Fruit fly (Drosophila melanogaster) whole organism, embryonic: Measurements from ENCODE around the gene TkR86C.

Experiments used
- CG11085 ChIP-seq: fragments of 200-800 bp; sonication (Bioruptor generic); IDR thresholded peaks from 2 replicates; pipeline ENCODE4 v1.3.6; 2022; ENCODE audit warnings: missing biosample characterization, missing genetic modification characterization
- CG12155 ChIP-seq: fragments of 200-800 bp; sonication (Bioruptor generic); optimal IDR thresholded peaks from 3 replicates; lab custom pipeline; 2016; ENCODE audit warnings: missing biosample characterization, missing genetic modification characterization
- CG12236 ChIP-seq: fragments of 200-800 bp; sonication (Bioruptor generic); optimal IDR thresholded peaks from 2 replicates; lab custom pipeline; 2016; ENCODE audit warnings: missing biosample characterization, missing genetic modification characterization
- CG1233 ChIP-seq: fragments of 200-800 bp; sonication (Bioruptor generic); optimal IDR thresholded peaks from 4 replicates; lab custom pipeline; 2018; ENCODE audit warnings: missing biosample characterization, mild to moderate bottlenecking, missing genetic modification characterization
- CG14710 ChIP-seq: fragments of 200-800 bp; sonication (Bioruptor generic); optimal IDR thresholded peaks from 3 replicates; lab custom pipeline; 2019; ENCODE audit warnings: missing biosample characterization, mild to moderate bottlenecking, missing genetic modification characterization, moderate library complexity
- CG17328 ChIP-seq: fragments of 200-800 bp; sonication (Bioruptor generic); IDR thresholded peaks from 2 replicates; pipeline ENCODE4 v1.3.6; 2022; ENCODE audit warnings: missing biosample characterization, missing genetic modification characterization
- CG17568 ChIP-seq: fragments of 200-800 bp; sonication (Bioruptor generic); optimal IDR thresholded peaks from 2 replicates; lab custom pipeline; 2018; ENCODE audit warnings: missing biosample characterization, mild to moderate bottlenecking, missing genetic modification characterization, moderate library complexity
- CG30403 ChIP-seq: fragments of 200-800 bp; sonication (Bioruptor generic); optimal IDR thresholded peaks from 3 replicates; lab custom pipeline; 2016; ENCODE audit warnings: missing biosample characterization, missing genetic modification characterization
- CG31365 ChIP-seq: fragments of 200-800 bp; sonication (Bioruptor generic); optimal IDR thresholded peaks from 2 replicates; lab custom pipeline; 2018; ENCODE audit warnings: missing biosample characterization, mild to moderate bottlenecking, missing genetic modification characterization
- CG3281 ChIP-seq: fragments of 200-800 bp; sonication (Bioruptor generic); optimal IDR thresholded peaks from 3 replicates; lab custom pipeline; 2017; ENCODE audit warnings: missing biosample characterization, mild to moderate bottlenecking, missing genetic modification characterization
- CG33557 ChIP-seq: fragments of 200-800 bp; sonication (Bioruptor generic); optimal IDR thresholded peaks from 2 replicates; lab custom pipeline; 2019; ENCODE audit warnings: missing biosample characterization, mild to moderate bottlenecking, missing genetic modification characterization, moderate library complexity
- CG4730 ChIP-seq: fragments of 200-800 bp; sonication (Bioruptor generic); IDR thresholded peaks from 2 replicates; pipeline ENCODE4 v1.3.6; 2022; ENCODE audit warnings: missing biosample characterization, missing genetic modification characterization
- CG6175 ChIP-seq: fragments of 200-800 bp; sonication (Bioruptor generic); IDR thresholded peaks from 3 replicates; pipeline ENCODE4 v1.3.6; 2022; ENCODE audit warnings: missing biosample characterization, missing genetic modification characterization
- CG6791 ChIP-seq: fragments of 200-800 bp; sonication (Bioruptor generic); IDR thresholded peaks from 3 replicates; pipeline ENCODE4 v1.3.6; 2022; ENCODE audit warnings: missing biosample characterization, missing genetic modification characterization; ENCODE audit not compliant: partially characterized antibody
- CG7839 ChIP-seq: fragments of 200-800 bp; sonication (Bioruptor generic); optimal IDR thresholded peaks from 3 replicates; lab custom pipeline; 2018; ENCODE audit warnings: missing biosample characterization, mild to moderate bottlenecking, missing genetic modification characterization, moderate library complexity
- Chrac-16 ChIP-seq: fragments of 200-800 bp; sonication (Bioruptor generic); optimal IDR thresholded peaks from 3 replicates; lab custom pipeline; 2016; ENCODE audit warnings: missing biosample characterization, missing genetic modification characterization
- CrebB ChIP-seq: fragments of 200-800 bp; sonication (Bioruptor generic); optimal IDR thresholded peaks from 3 replicates; lab custom pipeline; 2018; ENCODE audit warnings: missing biosample characterization, mild to moderate bottlenecking, missing genetic modification characterization
- D19B ChIP-seq: fragments of 200-800 bp; sonication (Bioruptor generic); optimal IDR thresholded peaks from 2 replicates; lab custom pipeline; 2017; ENCODE audit warnings: missing biosample characterization, mild to moderate bottlenecking, missing genetic modification characterization
- Doc2 ChIP-seq: fragments of 200-800 bp; sonication (Bioruptor generic); IDR thresholded peaks from 2 replicates; pipeline ENCODE4 v1.3.6; 2022; ENCODE audit warnings: missing biosample characterization, missing genetic modification characterization
- Ets65A ChIP-seq: fragments of 200-800 bp; sonication (Bioruptor generic); peaks from one replicate; lab custom pipeline; 2016; ENCODE audit warnings: missing biosample characterization, missing genetic modification characterization
- Gsc ChIP-seq: fragments of 200-800 bp; sonication (Bioruptor generic); IDR thresholded peaks from 2 replicates; pipeline ENCODE4 v1.3.6; 2022; ENCODE audit warnings: missing biosample characterization, missing genetic modification characterization
- Hr51 ChIP-seq, 2 experiments: fragments of 200-800 bp; sonication (Bioruptor generic); optimal IDR thresholded peaks; 2 replicates in 1 of 2; 3 replicates in 1 of 2; lab custom pipeline; 2016 to 2018; ENCODE audit warnings: missing biosample characterization in 2 of 2, missing genetic modification characterization in 2 of 2, mild to moderate bottlenecking in 1 of 2, moderate library complexity in 1 of 2
- Hsf ChIP-seq: fragments of 200-800 bp; sonication (Bioruptor generic); optimal IDR thresholded peaks from 3 replicates; lab custom pipeline; 2016; ENCODE audit warnings: missing biosample characterization, missing genetic modification characterization
- Nf-YB ChIP-seq: fragments of 200-800 bp; sonication (Bioruptor generic); optimal IDR thresholded peaks from 3 replicates; lab custom pipeline; 2019; ENCODE audit warnings: missing biosample characterization, mild to moderate bottlenecking, missing genetic modification characterization, moderate library complexity
- Opbp ChIP-seq: fragments of 200-800 bp; sonication (Bioruptor generic); IDR thresholded peaks from 3 replicates; pipeline ENCODE4 v1.3.6; 2022; ENCODE audit warnings: missing biosample characterization, missing genetic modification characterization; ENCODE audit not compliant: partially characterized antibody
- Rx ChIP-seq: fragments of 200-800 bp; sonication (Bioruptor generic); IDR thresholded peaks from 2 replicates; pipeline ENCODE4 v1.3.6; 2022; ENCODE audit warnings: missing biosample characterization, missing genetic modification characterization
- Stat92E ChIP-seq, 3 experiments: fragments of >200 bp in 2 of 3; fragments of 200-800 bp in 1 of 3; sonication (Bioruptor generic) in 1 of 3; optimal IDR thresholded peaks; 2 replicates each; lab custom pipeline; 2017 to 2019; ENCODE audit warnings: missing biosample characterization in 3 of 3, missing genetic modification characterization in 3 of 3, mild to moderate bottlenecking in 1 of 3, moderate library complexity in 1 of 3
- abd-A ChIP-seq: fragments of 200-800 bp; sonication (Bioruptor generic); optimal IDR thresholded peaks from 3 replicates; lab custom pipeline; 2019; ENCODE audit warnings: missing biosample characterization, mild to moderate bottlenecking, missing genetic modification characterization, moderate library complexity
- ac ChIP-seq: fragments of 200-800 bp; sonication (Bioruptor generic); optimal IDR thresholded peaks from 3 replicates; lab custom pipeline; 2017; ENCODE audit warnings: missing biosample characterization, mild to moderate bottlenecking, missing genetic modification characterization
- ato ChIP-seq: fragments of 200-800 bp; sonication (Bioruptor generic); IDR thresholded peaks from 2 replicates; pipeline ENCODE4 v1.3.6; 2022; ENCODE audit warnings: missing biosample characterization, missing genetic modification characterization; ENCODE audit not compliant: partially characterized antibody
- bsh ChIP-seq, 2 experiments: fragments of 200-800 bp; sonication (Bioruptor generic); optimal IDR thresholded peaks; 2 replicates each; lab custom pipeline; 2017 to 2018; ENCODE audit warnings: mild to moderate bottlenecking in 2 of 2, missing biosample characterization in 2 of 2, missing genetic modification characterization in 2 of 2, moderate library complexity in 1 of 2
- chn ChIP-seq: fragments of 200-800 bp; sonication (Bioruptor generic); optimal IDR thresholded peaks from 2 replicates; lab custom pipeline; 2016; ENCODE audit warnings: missing biosample characterization, missing genetic modification characterization
- cwo ChIP-seq: fragments of 200-800 bp; sonication (Bioruptor generic); optimal IDR thresholded peaks from 3 replicates; lab custom pipeline; 2017; ENCODE audit warnings: missing biosample characterization, missing genetic modification characterization, mild to moderate bottlenecking, moderate library complexity, missing genetic modification reagents
- dmrt99B ChIP-seq: fragments of 200-800 bp; sonication (Bioruptor generic); optimal IDR thresholded peaks from 2 replicates; lab custom pipeline; 2018; ENCODE audit warnings: missing biosample characterization, mild to moderate bottlenecking, missing genetic modification characterization, moderate library complexity
- fu2 ChIP-seq: fragments of 200-800 bp; sonication (Bioruptor generic); optimal IDR thresholded peaks from 2 replicates; lab custom pipeline; 2016; ENCODE audit warnings: missing biosample characterization, missing genetic modification characterization
- gfzf ChIP-seq: fragments of 200-800 bp; sonication (Bioruptor generic); optimal IDR thresholded peaks from 2 replicates; lab custom pipeline; 2016; ENCODE audit warnings: missing biosample characterization, mild to moderate bottlenecking, missing genetic modification characterization, moderate library complexity
- gsb ChIP-seq: fragments of 200-800 bp; sonication (Bioruptor generic); IDR thresholded peaks from 2 replicates; pipeline ENCODE4 v1.3.6; 2022; ENCODE audit warnings: missing biosample characterization, missing genetic modification characterization
- knrl ChIP-seq: fragments of 200-800 bp; sonication (Bioruptor generic); IDR thresholded peaks from 3 replicates; pipeline ENCODE4 v1.3.6; 2022; ENCODE audit warnings: missing biosample characterization, missing genetic modification characterization; ENCODE audit not compliant: partially characterized antibody
- lab ChIP-seq: fragments of 200-800 bp; sonication (Bioruptor generic); optimal IDR thresholded peaks from 3 replicates; lab custom pipeline; 2017; ENCODE audit warnings: missing biosample characterization, missing genetic modification characterization, mild to moderate bottlenecking, moderate library complexity, missing genetic modification reagents
- lbe ChIP-seq: fragments of 200-800 bp; sonication (Bioruptor generic); optimal IDR thresholded peaks from 2 replicates; lab custom pipeline; 2016; ENCODE audit warnings: missing biosample characterization, mild to moderate bottlenecking, missing genetic modification characterization
- mld ChIP-seq: fragments of 200-800 bp; sonication (Bioruptor generic); IDR thresholded peaks from 3 replicates; pipeline ENCODE4 v1.3.6; 2022; ENCODE audit warnings: missing biosample characterization, missing genetic modification characterization; ENCODE audit not compliant: partially characterized antibody
- nau ChIP-seq: fragments of 200-800 bp; sonication (Bioruptor generic); optimal IDR thresholded peaks from 3 replicates; lab custom pipeline; 2017; ENCODE audit warnings: missing biosample characterization, mild to moderate bottlenecking, missing genetic modification characterization, missing genetic modification reagents
- oc ChIP-seq: fragments of 200-800 bp; sonication (Bioruptor generic); optimal IDR thresholded peaks from 2 replicates; lab custom pipeline; 2018; ENCODE audit warnings: missing biosample characterization, mild to moderate bottlenecking, missing genetic modification characterization, moderate library complexity
- peb ChIP-seq: fragments of 200-800 bp; sonication (Bioruptor generic); IDR thresholded peaks from 2 replicates; pipeline ENCODE4 v1.3.6; 2022; ENCODE audit warnings: missing biosample characterization, missing genetic modification characterization
- phol ChIP-seq: fragments of 200-800 bp; sonication (Bioruptor generic); optimal IDR thresholded peaks from 3 replicates; lab custom pipeline; 2018; ENCODE audit warnings: missing biosample characterization, mild to moderate bottlenecking, missing genetic modification characterization, moderate library complexity
- sens-2 ChIP-seq: fragments of 200-800 bp; sonication (Bioruptor generic); IDR thresholded peaks from 2 replicates; pipeline ENCODE4 v1.3.6; 2022; ENCODE audit warnings: missing biosample characterization, missing genetic modification characterization
- sr ChIP-seq: fragments of 200-800 bp; sonication (Bioruptor generic); IDR thresholded peaks from 3 replicates; pipeline ENCODE4 v1.3.6; 2022; ENCODE audit warnings: missing biosample characterization, missing genetic modification characterization
- sug ChIP-seq: fragments of 200-800 bp; optimal IDR thresholded peaks from 2 replicates; lab custom pipeline; 2019; ENCODE audit warnings: missing biosample characterization, mild to moderate bottlenecking, missing genetic modification characterization, moderate library complexity
- vnd ChIP-seq: fragments of 200-800 bp; sonication (Bioruptor generic); IDR thresholded peaks from 3 replicates; pipeline ENCODE4 v1.3.6; 2022; ENCODE audit warnings: missing biosample characterization, missing genetic modification characterization; ENCODE audit not compliant: partially characterized antibody
- zfh2 ChIP-seq: fragments of 200-800 bp; sonication (Bioruptor generic); optimal IDR thresholded peaks from 2 replicates; lab custom pipeline; 2016; ENCODE audit warnings: missing biosample characterization, missing genetic modification characterization

The TkR86C gene

dm6 chr3R:10788186-10788585 is 37.2 kb upstream of the TkR86C start, which contains the start of the genes Art1 and Mcm5 (continued):
- TF ChIP-seq CG6175 (GFP tag; lab: Robert Waterston, UW) (no peak), D19B (no peak), Nf-YB (no peak), peb (GFP tag; lab: Robert Waterston, UW) (no peak), CG11085 (GFP tag; lab: Robert Waterston, UW) (no peak), ac (GFP tag; lab: Kevin White, UChicago) (no peak), Rx (no peak), bsh (GFP tag; optimal IDR thresholded peaks at IDR 0.05; lab: Kevin White, UChicago) (no peak), Stat92E (GFP tag; optimal IDR thresholded peaks at IDR 0.05; lab: Kevin White, UChicago) (no peak), CG3281 (no peak), Gsc (GFP tag; lab: Robert Waterston, UW) (no peak), cwo (no peak), sr (no peak), CG14710 (tag; lab: Kevin White, UChicago) (peak; percentile 83), Opbp (GFP tag; lab: Robert Waterston, UW) (peak; percentile 80), CG30403 (GFP tag; lab: Kevin White, UChicago) (peak; percentile 67), chn (GFP tag; lab: Kevin White, UChicago) (peak; percentile 53), CG1233 (peak; percentile 18), oc (tag; lab: Kevin White, UChicago) (no peak), Hr51 (GFP tag; optimal IDR thresholded peaks at IDR 0.05; lab: Kevin White, UChicago) (peak in 1 of 2 experiments; percentile 28), mld (GFP tag; lab: Robert Waterston, UW) (no peak; the same call in 2 of the 3 replicates), zfh2 (GFP tag; lab: Kevin White, UChicago) (peak; percentile 77), CG12155 (GFP tag; lab: Kevin White, UChicago) (peak; percentile 61), dmrt99B (no peak), CG17328 (GFP tag; lab: Robert Waterston, UW) (no peak), CG31365 (no peak), sug (no peak), abd-A (tag; lab: Kevin White, UChicago) (no peak), Doc2 (no peak), phol (tag; lab: Kevin White, UChicago) (peak; percentile 67), CrebB (tag; lab: Kevin White, UChicago) (no peak), ato (GFP tag; lab: Robert Waterston, UW) (0 out of 2 replicates have a peak, but pooled peaks have one; percentile 29), CG6791 (GFP tag; lab: Robert Waterston, UW) (peak; percentile 85; the same call in 2 of the 3 replicates), Chrac-16 (GFP tag; lab: Kevin White, UChicago) (peak; percentile 26), CG7839 (tag; lab: Kevin White, UChicago) (no peak), nau (GFP tag; lab: Kevin White, UChicago) (no peak), CG4730 (no peak), Hsf (GFP tag; lab: Kevin White, UChicago) (peak; percentile 70), sens-2 (no peak), Ets65A (GFP tag; lab: Kevin White, UChicago) (peak; percentile 90), gfzf (GFP tag; lab: Kevin White, UChicago) (peak; percentile 71), knrl (GFP tag; lab: Robert Waterston, UW) (peak; percentile 98), fu2 (GFP tag; lab: Kevin White, UChicago) (peak; percentile 34), lbe (GFP tag; lab: Kevin White, UChicago) (no peak), CG33557 (peak; percentile 41), vnd (GFP tag; lab: Robert Waterston, UW) (peak; percentile 93), lab (no peak), CG17568 (no peak), gsb (GFP tag; lab: Robert Waterston, UW) (no peak), CG12236 (GFP tag; lab: Kevin White, UChicago) (no peak)
